Fruit fly (Drosophila melanogaster) whole organism: ENCODE results near the gene Hpf1.

Experiments
- CG8478 ChIP-seq: fragments of >200 bp; optimal IDR thresholded peaks from 2 replicates; lab custom pipeline; 2018; ENCODE audit warnings: inconsistent platforms
- Dll ChIP-seq: fragments of >200 bp; optimal IDR thresholded peaks from 2 replicates; lab custom pipeline; 2017
- EcR ChIP-seq, 2 experiments: fragments of >200 bp; optimal IDR thresholded peaks; 2 replicates each; lab custom pipeline; 2017; ENCODE audit warnings: missing biosample characterization in 2 of 2, missing genetic modification characterization in 2 of 2, missing genetic modification reagents in 2 of 2
- pan ChIP-seq: fragments of >200 bp; optimal IDR thresholded peaks from 2 replicates; lab custom pipeline; 2017
- psq ChIP-seq: fragments of >200 bp; optimal IDR thresholded peaks from 2 replicates; lab custom pipeline; 2017
- usp ChIP-seq: fragments of >200 bp; optimal IDR thresholded peaks from 2 replicates; lab custom pipeline; 2017; ENCODE audit warnings: missing biosample characterization, missing genetic modification characterization, mixed read lengths

The Hpf1 gene

dm6 chr3R:5824456-5824855 is 32.8 kb downstream of the Hpf1 start, which contains the start of the genes Sec20 and dgrn:
Gene Sec20, minus strand, starts transcription at chr3R:5824532.
Gene dgrn, plus strand, starts transcription at chr3R:5824615.
- TF ChIP-seq psq (lab: Kevin White, UChicago) (no peak), usp (no peak), pan (lab: Kevin White, UChicago) (no peak), Dll (no peak), CG8478 (lab: Kevin White, UChicago) (no peak), EcR (GFP tag; optimal IDR thresholded peaks at IDR 0.05; lab: Kevin White, UChicago) (no peak)

DNA sequence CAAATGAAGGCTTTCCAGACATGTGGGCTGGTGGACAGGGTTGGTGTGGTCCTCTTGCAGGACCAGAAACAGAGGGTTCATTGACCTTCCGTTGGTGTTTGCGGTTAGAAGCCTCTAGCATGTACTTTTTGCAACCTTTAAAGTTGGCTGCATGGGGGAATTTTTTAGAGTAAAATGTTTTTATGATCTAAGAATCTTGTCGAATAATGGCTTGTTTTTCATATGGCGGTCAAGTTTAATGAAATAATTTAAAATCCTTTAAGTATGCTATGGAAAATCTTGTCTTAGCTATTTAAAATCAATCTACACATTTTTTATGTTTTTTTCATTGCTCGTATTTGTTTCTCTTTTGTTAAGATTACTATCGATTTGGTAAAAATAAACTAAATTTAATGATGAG is 38.1 kb downstream of the Hpf1 start, which contains the start of gene glob3:
Gene glob3 (plus strand): TSS at position 301 of the 400 bp plus-strand sequence.
- no peak for TF ChIP-seq psq (lab: Kevin White, UChicago)
- no peak for TF ChIP-seq EcR (GFP tag; optimal IDR thresholded peaks at IDR 0.05; lab: Kevin White, UChicago)
- no peak for TF ChIP-seq Dll
- no peak for TF ChIP-seq CG8478 (lab: Kevin White, UChicago)
- no peak for TF ChIP-seq usp

dm6 chr3R:5831339-5831738 is 39.7 kb downstream of the Hpf1 start, which contains the start of gene CG1208:
Gene CG1208, plus strand, starts transcription at chr3R:5831639.
- no peak for TF ChIP-seq EcR (GFP tag; optimal IDR thresholded peaks at IDR 0.05; lab: Kevin White, UChicago)
- TF ChIP-seq pan (lab: Kevin White, UChicago) = no peak
- no peak for TF ChIP-seq usp
- TF ChIP-seq Dll = no peak
- no peak for TF ChIP-seq CG8478 (lab: Kevin White, UChicago)
- TF ChIP-seq psq (lab: Kevin White, UChicago) = no peak

DNA sequence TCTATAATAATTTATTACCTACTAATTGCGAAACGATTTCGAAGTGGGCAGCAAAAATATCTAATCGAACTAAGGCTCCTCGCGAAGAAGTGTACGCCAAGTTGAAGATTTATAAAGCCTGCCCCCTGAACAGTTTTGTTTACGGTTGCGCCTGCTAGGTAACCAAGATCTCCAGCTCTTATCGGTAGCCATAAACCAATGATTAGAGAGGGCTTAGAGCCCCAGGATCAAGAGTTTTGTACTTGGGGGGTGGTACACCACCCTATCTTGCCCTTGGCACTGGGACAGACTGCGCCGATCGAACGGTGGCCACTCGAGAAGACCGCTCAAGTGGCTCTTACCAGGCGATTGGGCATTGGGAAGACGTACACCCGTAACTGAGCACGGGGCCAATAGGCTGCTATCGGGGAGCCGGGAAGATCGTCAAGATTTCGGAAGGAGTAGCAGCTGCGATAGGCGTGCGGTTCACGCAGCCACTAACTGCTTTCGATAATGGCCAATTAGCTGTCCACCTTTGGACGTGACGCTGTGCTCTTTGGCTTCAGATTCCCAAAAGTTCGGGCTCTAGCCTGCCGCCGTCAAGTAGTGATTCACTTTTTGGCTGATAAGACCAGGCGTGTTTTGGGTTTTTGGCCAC is 40.8 kb downstream of the Hpf1 start:
- TF ChIP-seq psq (lab: Kevin White, UChicago) = no peak

- TF ChIP-seq CG8478 (lab: Kevin White, UChicago) (no peak), EcR (GFP tag; optimal IDR thresholded peaks at IDR 0.05; lab: Kevin White, UChicago) (no peak), pan (lab: Kevin White, UChicago) (no peak), psq (lab: Kevin White, UChicago) (no peak), Dll (no peak), usp (no peak)
Measured at dm6 chr3R:5833948-5834504, 42.3 kb downstream of the Hpf1 start.

DNA sequence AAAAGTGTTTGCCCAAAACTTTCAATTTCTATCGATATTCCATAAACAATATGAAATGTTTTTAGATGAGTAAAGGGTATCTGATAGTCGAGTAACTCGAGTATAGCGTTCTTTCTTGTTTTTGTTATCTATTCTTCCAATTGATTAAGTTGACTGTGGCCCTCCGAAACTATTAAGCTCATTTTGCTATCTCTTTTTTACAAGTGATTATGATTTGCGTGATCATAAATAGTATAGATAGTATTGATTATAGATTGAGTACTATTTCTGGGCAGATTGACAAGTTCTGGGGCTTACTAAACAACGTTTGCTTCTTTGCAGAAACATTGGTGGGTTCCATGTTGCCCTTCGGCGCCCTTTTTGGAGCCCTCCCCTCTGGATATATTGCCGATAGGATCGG is 44.9 kb downstream of the Hpf1 start:
- TF ChIP-seq usp (no peak), Dll (no peak), CG8478 (lab: Kevin White, UChicago) (no peak), pan (lab: Kevin White, UChicago) (no peak), EcR (GFP tag; optimal IDR thresholded peaks at IDR 0.05; lab: Kevin White, UChicago) (no peak), psq (lab: Kevin White, UChicago) (no peak)

DNA sequence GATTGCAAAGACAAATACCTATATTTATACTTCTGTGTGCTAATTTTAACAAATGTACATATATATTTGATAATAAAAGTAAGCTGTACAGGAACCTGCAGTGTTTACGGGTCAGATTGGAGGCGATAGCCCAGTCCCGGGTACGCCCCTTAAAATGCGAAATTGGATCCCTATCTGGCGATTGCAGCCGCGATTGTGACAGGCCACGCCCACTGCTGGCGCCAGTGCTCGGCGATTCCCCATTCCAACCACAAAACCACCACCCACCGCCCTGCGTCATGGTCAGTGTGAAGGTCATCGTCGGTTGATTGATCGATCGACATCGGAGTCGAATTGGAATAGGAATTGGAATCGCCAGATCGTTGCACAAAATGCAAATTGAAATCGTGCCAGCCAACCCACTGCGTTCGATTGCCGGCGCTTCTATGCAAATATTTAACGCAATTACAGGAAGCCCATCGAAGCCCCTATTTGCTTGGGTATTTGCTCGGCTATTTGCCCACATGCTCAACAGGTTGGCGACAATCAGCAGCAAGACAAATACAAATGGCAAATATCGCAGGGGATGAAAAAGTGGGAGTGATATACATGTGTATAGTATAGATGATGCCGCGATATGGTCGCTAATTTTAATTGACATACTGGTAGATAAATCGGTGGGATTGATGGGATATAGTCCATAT is 47.1 kb downstream of the Hpf1 start:
- TF ChIP-seq psq (lab: Kevin White, UChicago) = no peak
- TF ChIP-seq EcR (GFP tag; optimal IDR thresholded peaks at IDR 0.05; lab: Kevin White, UChicago) = no peak
- no peak for TF ChIP-seq CG8478 (lab: Kevin White, UChicago)
- TF ChIP-seq Dll = no peak
- no peak for TF ChIP-seq usp
- no peak for TF ChIP-seq pan (lab: Kevin White, UChicago)

DNA sequence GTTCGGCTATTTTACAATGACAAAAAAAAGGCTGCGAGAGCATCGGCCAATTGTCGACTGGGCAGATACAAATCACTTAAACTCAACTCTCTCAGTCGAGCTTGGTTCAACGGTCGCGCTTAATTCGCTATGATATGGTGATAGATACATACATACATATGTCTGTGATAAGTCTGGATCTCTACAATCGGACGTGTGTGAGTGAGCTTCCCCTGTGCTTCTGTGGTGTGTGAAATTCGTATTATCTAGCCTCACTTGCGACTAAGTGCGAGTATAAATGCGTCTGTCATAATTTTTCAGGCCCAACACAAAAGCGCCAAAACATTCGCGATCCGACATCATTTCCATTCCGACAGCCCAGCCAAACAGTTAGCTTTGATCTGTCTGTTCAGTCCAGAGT is 49.2 kb downstream of the Hpf1 start, which contains the start of gene CG1213:
Gene CG1213 (plus strand): TSS at position 301 of the 400 bp plus-strand sequence.
- no peak for TF ChIP-seq EcR (GFP tag; optimal IDR thresholded peaks at IDR 0.05; lab: Kevin White, UChicago)
- no peak for TF ChIP-seq usp
- TF ChIP-seq Dll = no peak
- TF ChIP-seq psq (lab: Kevin White, UChicago) = no peak

- TF ChIP-seq psq (lab: Kevin White, UChicago) (no peak), pan (lab: Kevin White, UChicago) (no peak), Dll (no peak), EcR (GFP tag; optimal IDR thresholded peaks at IDR 0.05; lab: Kevin White, UChicago) (no peak), CG8478 (lab: Kevin White, UChicago) (no peak), usp (no peak)
Measured at dm6 chr3R:5841290-5841689, 49.6 kb downstream of the Hpf1 start.
